Worm (Caenorhabditis elegans): ENCODE data around the gene srx-67.

DNA sequence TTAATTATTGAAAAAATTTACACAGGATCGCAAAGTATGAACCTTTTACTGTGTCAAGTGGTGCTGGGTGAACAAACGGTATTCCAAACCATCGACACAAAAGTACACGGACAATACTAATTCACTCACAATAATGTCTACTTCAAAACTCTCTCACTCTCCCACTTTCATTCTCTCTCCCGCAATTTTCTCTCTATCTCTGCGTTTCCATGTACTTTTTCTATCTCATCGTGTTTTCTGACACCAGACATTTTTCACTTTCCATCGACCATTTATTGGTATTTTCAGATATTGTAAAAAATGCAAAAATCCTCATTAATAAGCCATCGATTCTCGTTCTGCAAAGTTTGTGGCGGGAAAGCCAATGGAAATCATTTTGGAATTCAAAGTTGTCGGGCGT is 10.7 kb upstream of the srx-67 start, which contains the start of gene nhr-156:
- TF ChIP-seq tbx-2 (tag; optimal IDR thresholded peaks at IDR 0.05) (no peak), pqm-1 (tag; optimal IDR thresholded peaks at IDR 0.05) (no peak), elt-1 (tag; optimal IDR thresholded peaks at IDR 0.05) (no peak), ama-1 (optimal IDR thresholded peaks at IDR 0.05) (no peak), ztf-11 (tag; optimal IDR thresholded peaks at IDR 0.05) (no peak), snpc-4 (tag; optimal IDR thresholded peaks at IDR 0.05) (no peak), nfya-1 (tag; optimal IDR thresholded peaks at IDR 0.05; ENCODE audit: insufficient read depth) (no peak), fkh-10 (GFP tag; optimal IDR thresholded peaks at IDR 0.05) (no peak), skn-1 (tag; optimal IDR thresholded peaks at IDR 0.05) (no peak), pha-4 (tag; optimal IDR thresholded peaks at IDR 0.05) (no peak)
